Worm (Caenorhabditis elegans) whole organism, mixed stage, embryonic: ENCODE data around the gene gst-7.

Source experiments
- M03D4.4 ChIP-seq: sonication (generic microtip); optimal IDR thresholded peaks from 2 replicates; lab custom pipeline; 2017; ENCODE audit warnings: mild to moderate bottlenecking, missing genetic modification characterization, missing compliant biosample characterization
- bed-3 ChIP-seq: fragments of 200-800 bp; sonication (Bioruptor generic); optimal IDR thresholded peaks from 3 replicates; lab custom pipeline; 2018; ENCODE audit warnings: mild to moderate bottlenecking, missing genetic modification characterization, moderate library complexity, missing compliant biosample characterization
- blmp-1 ChIP-seq: fragments of 150-350 bp; optimal IDR thresholded peaks from 2 replicates; lab custom pipeline; 2014; ENCODE audit warnings: missing biosample characterization, missing genetic modification characterization
- ceh-39 ChIP-seq: fragments of 150-350 bp; optimal IDR thresholded peaks from 2 replicates; lab custom pipeline; 2014; ENCODE audit warnings: missing biosample characterization, missing genetic modification characterization
- ceh-43 ChIP-seq: fragments of 200-800 bp; sonication (Bioruptor generic); optimal IDR thresholded peaks from 2 replicates; lab custom pipeline; 2018; ENCODE audit warnings: mild to moderate bottlenecking, missing genetic modification characterization, moderate library complexity, missing compliant biosample characterization
- ces-1 ChIP-seq: fragments of 150-350 bp; optimal IDR thresholded peaks from 2 replicates; lab custom pipeline; 2014; ENCODE audit warnings: missing biosample characterization, missing genetic modification reagents, missing genetic modification characterization
- cnd-1 ChIP-seq: fragments of 200-800 bp; sonication (Bioruptor generic); optimal IDR thresholded peaks from 2 replicates; lab custom pipeline; 2018; ENCODE audit warnings: mild to moderate bottlenecking, missing genetic modification characterization, missing compliant biosample characterization
- drap-1 ChIP-seq: fragments of 200-800 bp; sonication (Bioruptor generic); optimal IDR thresholded peaks from 3 replicates; lab custom pipeline; 2018; ENCODE audit warnings: mild to moderate bottlenecking, missing genetic modification characterization, missing compliant biosample characterization
- elt-1 ChIP-seq: sonication (generic microtip); optimal IDR thresholded peaks from 2 replicates; lab custom pipeline; 2017; ENCODE audit warnings: missing genetic modification characterization, mild to moderate bottlenecking, missing compliant biosample characterization, antibody characterized with exemption, moderate library complexity, borderline replicate concordance; ENCODE audit not compliant: insufficient read depth
- elt-3 ChIP-seq: fragments of 150-350 bp; optimal IDR thresholded peaks from 2 replicates; lab custom pipeline; 2014; ENCODE audit warnings: missing biosample characterization, missing genetic modification characterization
- flh-1 ChIP-seq: fragments of 200-800 bp; sonication (Bioruptor generic); optimal IDR thresholded peaks from 2 replicates; lab custom pipeline; 2018; ENCODE audit warnings: mild to moderate bottlenecking, missing genetic modification characterization, moderate library complexity, missing compliant biosample characterization
- ham-2 ChIP-seq: fragments of 200-800 bp; sonication (Bioruptor generic); optimal IDR thresholded peaks from 2 replicates; lab custom pipeline; 2018; ENCODE audit warnings: mild to moderate bottlenecking, missing genetic modification characterization, missing compliant biosample characterization
- hlh-1 ChIP-seq: fragments of 150-350 bp; optimal IDR thresholded peaks from 2 replicates; lab custom pipeline; 2014; ENCODE audit warnings: missing biosample characterization, missing genetic modification reagents, missing genetic modification characterization
- lin-13 ChIP-seq: fragments of 150-350 bp; optimal IDR thresholded peaks from 2 replicates; lab custom pipeline; 2014; ENCODE audit warnings: missing biosample characterization, missing genetic modification characterization
- lin-32 ChIP-seq: fragments of 200-800 bp; sonication (Bioruptor generic); optimal IDR thresholded peaks from 2 replicates; lab custom pipeline; 2018; ENCODE audit warnings: mild to moderate bottlenecking, missing genetic modification characterization, missing compliant biosample characterization
- lsy-2 ChIP-seq: fragments of 150-350 bp; optimal IDR thresholded peaks from 2 replicates; lab custom pipeline; 2014; ENCODE audit warnings: missing biosample characterization, missing genetic modification characterization
- mab-5 ChIP-seq: fragments of 150-350 bp; optimal IDR thresholded peaks from 2 replicates; lab custom pipeline; 2014; ENCODE audit warnings: missing biosample characterization, missing genetic modification characterization
- mls-2 ChIP-seq: sonication (generic microtip); optimal IDR thresholded peaks from 2 replicates; lab custom pipeline; 2016; ENCODE audit warnings: mild to moderate bottlenecking, missing genetic modification characterization, moderate library complexity, missing compliant biosample characterization
- nhr-12 ChIP-seq: fragments of 150-350 bp; optimal IDR thresholded peaks from 2 replicates; lab custom pipeline; 2014; ENCODE audit warnings: missing biosample characterization, missing genetic modification characterization
- nhr-2 ChIP-seq: fragments of 150-350 bp; optimal IDR thresholded peaks from 2 replicates; lab custom pipeline; 2014; ENCODE audit warnings: missing biosample characterization, missing genetic modification characterization
- nhr-237 ChIP-seq: fragments of 150-350 bp; optimal IDR thresholded peaks from 2 replicates; lab custom pipeline; 2014; ENCODE audit warnings: missing biosample characterization, missing genetic modification characterization
- nhr-28 ChIP-seq: fragments of 150-350 bp; optimal IDR thresholded peaks from 2 replicates; lab custom pipeline; 2014; ENCODE audit warnings: missing biosample characterization, missing genetic modification characterization
- nhr-76 ChIP-seq: sonication (generic microtip); optimal IDR thresholded peaks from 2 replicates; lab custom pipeline; 2017; ENCODE audit warnings: missing biosample characterization, missing genetic modification characterization
- pha-4 ChIP-seq: fragments of 150-350 bp; optimal IDR thresholded peaks from 2 replicates; lab custom pipeline; 2018; ENCODE audit warnings: missing biosample characterization, missing genetic modification reagents, missing genetic modification characterization
- snpc-4 ChIP-seq: fragments of 150-350 bp; optimal IDR thresholded peaks from 2 replicates; lab custom pipeline; 2014; ENCODE audit warnings: missing biosample characterization, missing genetic modification characterization
- sptf-1 ChIP-seq: sonication (generic microtip); optimal IDR thresholded peaks from 2 replicates; lab custom pipeline; 2017; ENCODE audit warnings: mild to moderate bottlenecking, missing genetic modification characterization, moderate library complexity, missing compliant biosample characterization
- tbx-8 ChIP-seq: fragments of 200-800 bp; sonication (Bioruptor generic); optimal IDR thresholded peaks from 2 replicates; lab custom pipeline; 2018; ENCODE audit warnings: mild to moderate bottlenecking, missing genetic modification characterization, moderate library complexity, missing compliant biosample characterization
- unc-120 ChIP-seq: sonication (generic microtip); optimal IDR thresholded peaks from 2 replicates; lab custom pipeline; 2017; ENCODE audit warnings: missing genetic modification characterization, missing compliant biosample characterization; ENCODE audit not compliant: poor library complexity, severe bottlenecking
- unc-39 ChIP-seq: fragments of 150-350 bp; optimal IDR thresholded peaks from 2 replicates; lab custom pipeline; 2014; ENCODE audit warnings: missing biosample characterization, missing genetic modification characterization
- zip-8 ChIP-seq: fragments of 150-350 bp; optimal IDR thresholded peaks from 2 replicates; lab custom pipeline; 2014; ENCODE audit warnings: missing biosample characterization, missing genetic modification characterization
- ztf-11 ChIP-seq: fragments of 150-350 bp; optimal IDR thresholded peaks from 2 replicates; lab custom pipeline; 2014; ENCODE audit warnings: missing biosample characterization, missing genetic modification characterization

gst-7 gene

DNA sequence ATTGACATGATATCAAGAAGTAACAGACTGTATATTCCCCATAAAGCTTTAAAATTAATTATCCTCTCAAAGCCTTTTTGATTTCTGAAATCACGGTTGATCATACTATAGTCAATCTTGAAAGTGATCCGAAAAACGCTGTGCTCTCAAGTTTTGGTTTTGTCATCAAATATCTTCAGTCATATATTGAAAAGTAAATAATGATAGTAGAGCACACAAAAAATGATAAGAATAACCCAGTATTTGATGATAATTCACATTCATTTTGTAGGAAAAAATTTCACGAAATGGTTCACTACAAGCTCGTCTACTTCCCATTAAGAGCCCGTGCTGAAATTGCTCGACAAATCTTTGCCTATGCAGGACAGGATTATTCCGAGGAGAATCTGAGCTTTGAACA, 2.2 kb upstream of the gst-7 start, which contains the start of gene gst-6:
gst-6 (plus strand) TSS at position 263 of the 400 bp plus-strand sequence.
- TF ChIP-seq M03D4.4, result no peak
- TF ChIP-seq ceh-39 (tag; lab: Kevin White, UChicago), result no peak
- TF ChIP-seq mls-2, result no peak
- no peak for TF ChIP-seq lin-32 (GFP tag; lab: Kevin White, UChicago)
- TF ChIP-seq nhr-28, result no peak
- no peak for TF ChIP-seq mab-5 (tag; lab: Kevin White, UChicago)
- no peak for TF ChIP-seq ces-1
- TF ChIP-seq bed-3, result no peak
- no peak for TF ChIP-seq snpc-4
- TF ChIP-seq unc-39 (tag; lab: Kevin White, UChicago), result no peak
- TF ChIP-seq lsy-2 (tag; lab: Kevin White, UChicago), result no peak

- TF ChIP-seq nhr-237 (tag; lab: Kevin White, UChicago) (no peak), ham-2 (GFP tag; lab: Kevin White, UChicago) (no peak), mab-5 (tag; lab: Kevin White, UChicago) (no peak), lsy-2 (tag; lab: Kevin White, UChicago) (no peak), nhr-76 (no peak), drap-1 (GFP tag; lab: Kevin White, UChicago) (no peak), nhr-2 (tag; lab: Kevin White, UChicago) (no peak), sptf-1 (no peak), unc-120 (tag; lab: Kevin White, UChicago) (no peak), nhr-12 (tag; lab: Kevin White, UChicago) (no peak), zip-8 (tag; lab: Kevin White, UChicago) (no peak), tbx-8 (no peak), cnd-1 (tag; lab: Kevin White, UChicago) (no peak), lin-13 (tag; lab: Kevin White, UChicago) (no peak), ceh-43 (GFP tag; lab: Kevin White, UChicago) (no peak)
- TF ChIP-seq, all 35 proteins: peak for 0
Observed at ce11 chrII:4882498-4882897, 636 bp downstream of the gst-7 start.

DNA sequence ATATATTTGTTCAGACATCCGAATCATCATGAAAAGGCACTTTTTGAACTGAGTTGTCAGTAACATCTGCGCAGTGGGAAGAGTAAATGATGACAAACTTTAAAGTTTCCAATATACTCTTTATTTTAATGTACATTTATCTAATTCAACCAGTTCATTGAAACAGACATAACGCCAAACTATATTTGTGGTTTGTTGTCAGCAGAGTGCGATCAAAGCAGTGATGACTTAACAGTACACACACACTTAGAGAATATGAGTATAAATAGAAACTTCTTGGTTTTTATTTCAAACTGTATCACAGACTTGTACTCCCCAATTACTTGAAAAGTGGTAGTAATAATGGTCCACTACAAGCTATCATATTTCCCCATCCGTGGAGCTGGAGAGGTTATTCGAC, 1.6 kb downstream of the gst-7 start, which contains the start of gene gst-8:
gst-8 (plus strand) TSS at position 301 of the 400 bp plus-strand sequence.
- no peak for TF ChIP-seq nhr-28
- TF ChIP-seq ces-1, result no peak
- TF ChIP-seq pha-4 (tag; lab: Kevin White, UChicago), result no peak
- no peak for TF ChIP-seq bed-3
- no peak for TF ChIP-seq lsy-2 (tag; lab: Kevin White, UChicago)
- TF ChIP-seq elt-1 (tag; lab: Kevin White, UChicago), result no peak
- TF ChIP-seq lin-32 (GFP tag; lab: Kevin White, UChicago), result no peak
- TF ChIP-seq ztf-11, result no peak
- no peak for TF ChIP-seq flh-1 (GFP tag; lab: Kevin White, UChicago)
- TF ChIP-seq snpc-4, result no peak
- no peak for TF ChIP-seq lin-13 (tag; lab: Kevin White, UChicago)
- no peak for TF ChIP-seq blmp-1 (tag; lab: Kevin White, UChicago)

- TF ChIP-seq unc-120 (tag; lab: Kevin White, UChicago) (no peak), nhr-76 (no peak), lin-13 (tag; lab: Kevin White, UChicago) (no peak), elt-3 (tag; lab: Kevin White, UChicago) (no peak), unc-39 (tag; lab: Kevin White, UChicago) (no peak)
Observed at ce11 chrII:4884403-4884802, 2.5 kb downstream of the gst-7 start.

ce11 chrII:4885976-4886375, 4.1 kb downstream of the gst-7 start, which contains the start of gene R05F9.7:
TSS of gene R05F9.7 (plus strand) at chrII:4886276.
- TF ChIP-seq hlh-1 (tag; lab: Kevin White, UChicago), result no peak
- TF ChIP-seq ham-2 (GFP tag; lab: Kevin White, UChicago), result no peak
- TF ChIP-seq ces-1, result no peak
- TF ChIP-seq elt-3 (tag; lab: Kevin White, UChicago), result no peak
- no peak for TF ChIP-seq nhr-28
- TF ChIP-seq nhr-76, result no peak
- no peak for TF ChIP-seq unc-120 (tag; lab: Kevin White, UChicago)
- no peak for TF ChIP-seq ceh-43 (GFP tag; lab: Kevin White, UChicago)
